Fruit fly (Drosophila melanogaster): ENCODE measurements around the gene Rsf1.
A peak's percentile ranks its signal among the peaks of the same experiment; 100 is the strongest.

The Rsf1 gene

dm6 chr2L:10263343-10263744, at the start of gene Rsf1:
Rsf1 (minus strand) TSS chr2L:10263554.
- TF ChIP-seq nmo (GFP tag; optimal IDR thresholded peaks at IDR 0.05) (peak; percentile 21), maf-S (GFP tag; optimal IDR thresholded peaks at IDR 0.05) (no peak), wek (GFP tag; optimal IDR thresholded peaks at IDR 0.05) (peak; percentile 22), CG17802 (tag; optimal IDR thresholded peaks at IDR 0.05) (peak; percentile 89), NC2β (GFP tag; optimal IDR thresholded peaks at IDR 0.05) (no peak), nom (GFP tag; optimal IDR thresholded peaks at IDR 0.05) (peak; percentile 1), row (GFP tag; IDR thresholded peaks at IDR 0.05) (peak; percentile 62; the same call in 2 of the 3 replicates), CG4820 (GFP tag; optimal IDR thresholded peaks at IDR 0.05) (no peak), MESR4 (GFP tag; optimal IDR thresholded peaks at IDR 0.05) (peak; percentile 97), MBD-R2 (GFP tag; IDR thresholded peaks at IDR 0.05) (peak; percentile 77), CoRest (tag; optimal IDR thresholded peaks at IDR 0.05) (peak; percentile 41), pfk (GFP tag; optimal IDR thresholded peaks at IDR 0.05) (peak; percentile 92), Ada2b (GFP tag; IDR thresholded peaks at IDR 0.05) (no peak), HLH4C (GFP tag; IDR thresholded peaks at IDR 0.05; ENCODE audit: partially characterized antibody) (no peak), onecut (GFP tag; IDR thresholded peaks at IDR 0.05) (peak; percentile 96), CG18262 (tag; optimal IDR thresholded peaks at IDR 0.05) (no peak), prd (optimal IDR thresholded peaks at IDR 0.05) (no peak), prd (GFP tag; IDR thresholded peaks at IDR 0.05) (0 out of 3 replicates have a peak, but pooled peaks have one; percentile 7), vvl (GFP tag; IDR thresholded peaks at IDR 0.05) (peak; percentile 56; the same call in 1 of the 2 replicates), ham (GFP tag; IDR thresholded peaks at IDR 0.05) (no peak), Bgb (GFP tag; IDR thresholded peaks at IDR 0.05; ENCODE audit: partially characterized antibody) (no peak), Doc2 (GFP tag; IDR thresholded peaks at IDR 0.05) (no peak), YL-1 (GFP tag; optimal IDR thresholded peaks at IDR 0.05) (peak; percentile 78), CG30020 (tag; optimal IDR thresholded peaks at IDR 0.05) (peak; percentile 98), CG3281 (GFP tag; optimal IDR thresholded peaks at IDR 0.05) (peak; percentile 75), pzg (GFP tag; optimal IDR thresholded peaks at IDR 0.05) (peak; percentile 38), phol (tag; optimal IDR thresholded peaks at IDR 0.05) (peak; percentile 21), CG1024 (GFP tag; IDR thresholded peaks at IDR 0.05) (peak; percentile 86), CG7928 (GFP tag; optimal IDR thresholded peaks at IDR 0.05) (peak; percentile 63), CG2712 (tag; optimal IDR thresholded peaks at IDR 0.05) (peak; percentile 20), CG1603 (tag; optimal IDR thresholded peaks at IDR 0.05) (peak; percentile 100), CG4617 (GFP tag; optimal IDR thresholded peaks at IDR 0.05; ENCODE audit: borderline replicate concordance) (peak; percentile 62), CG32767 (GFP tag; IDR thresholded peaks at IDR 0.05) (peak; percentile 86), ssp (GFP tag; IDR thresholded peaks at IDR 0.05) (peak; percentile 81), Dp (GFP tag; optimal IDR thresholded peaks at IDR 0.05) (no peak)

dm6 chr2L:10311822-10312221, 48.5 kb upstream of the Rsf1 start:
- peak; percentile 97 for TF ChIP-seq CG30020 (tag; optimal IDR thresholded peaks at IDR 0.05)
- TF ChIP-seq Dip2 (GFP tag; IDR thresholded peaks at IDR 0.05), result no peak
- TF ChIP-seq CG2712 (tag; optimal IDR thresholded peaks at IDR 0.05), result peak; percentile 7
- TF ChIP-seq CG7928 (GFP tag; optimal IDR thresholded peaks at IDR 0.05), result no peak
- TF ChIP-seq CG17802 (tag; optimal IDR thresholded peaks at IDR 0.05), result peak; percentile 34
- peak in 1 of 2 experiments; percentile 60 for TF ChIP-seq crp (GFP tag; optimal IDR thresholded peaks at IDR 0.05)
- peak; percentile 52 for TF ChIP-seq BEAF-32 (GFP tag; optimal IDR thresholded peaks at IDR 0.05)
- no peak for TF ChIP-seq Fer2 (tag; optimal IDR thresholded peaks at IDR 0.05)
- TF ChIP-seq Camta (GFP tag; optimal IDR thresholded peaks at IDR 0.05), result no peak
- no peak for TF ChIP-seq Atf3 (GFP tag; optimal IDR thresholded peaks at IDR 0.05)
- peak; percentile 38; the same call in 1 of the 2 replicates for TF ChIP-seq unc-4 (GFP tag; IDR thresholded peaks at IDR 0.05; ENCODE audit: partially characterized antibody)
- no peak for TF ChIP-seq ewg (GFP tag; optimal IDR thresholded peaks at IDR 0.05)
- no peak for TF ChIP-seq CG12104 (GFP tag; optimal IDR thresholded peaks at IDR 0.05)
- peak; percentile 31 for TF ChIP-seq E2f2 (GFP tag; IDR thresholded peaks at IDR 0.05)
- TF ChIP-seq Elba2 (GFP tag; optimal IDR thresholded peaks at IDR 0.05), result peak; percentile 27
- peak; percentile 28 for TF ChIP-seq Sin3A (optimal IDR thresholded peaks at IDR 0.05)
- TF ChIP-seq CG4820 (GFP tag; optimal IDR thresholded peaks at IDR 0.05), result no peak
- TF ChIP-seq nmo (GFP tag; optimal IDR thresholded peaks at IDR 0.05), result peak; percentile 9
- no peak for TF ChIP-seq CG4404 (GFP tag; IDR thresholded peaks at IDR 0.05)
- peak; percentile 76 for TF ChIP-seq CG4617 (GFP tag; optimal IDR thresholded peaks at IDR 0.05; ENCODE audit: borderline replicate concordance)
- TF ChIP-seq gfzf (GFP tag; optimal IDR thresholded peaks at IDR 0.05), result peak; percentile 76
- peak; percentile 44 for TF ChIP-seq CG2116 (GFP tag; optimal IDR thresholded peaks at IDR 0.05)

Data from whole organism, embryonic.